Worm (Caenorhabditis elegans) whole organism, mixed stage, embryonic: Measurements from ENCODE around the gene T09B9.4.

Experiments used
- blmp-1 ChIP-seq: fragments of 150-350 bp; optimal IDR thresholded peaks from 2 replicates; lab custom pipeline; 2014; ENCODE audit warnings: missing biosample characterization, missing genetic modification characterization
- ceh-43 ChIP-seq: fragments of 200-800 bp; sonication (Bioruptor generic); optimal IDR thresholded peaks from 2 replicates; lab custom pipeline; 2018; ENCODE audit warnings: mild to moderate bottlenecking, missing genetic modification characterization, moderate library complexity, missing compliant biosample characterization
- ces-1 ChIP-seq: fragments of 150-350 bp; optimal IDR thresholded peaks from 2 replicates; lab custom pipeline; 2014; ENCODE audit warnings: missing biosample characterization, missing genetic modification reagents, missing genetic modification characterization
- elt-1 ChIP-seq: sonication (generic microtip); optimal IDR thresholded peaks from 2 replicates; lab custom pipeline; 2017; ENCODE audit warnings: missing genetic modification characterization, mild to moderate bottlenecking, missing compliant biosample characterization, antibody characterized with exemption, moderate library complexity, borderline replicate concordance; ENCODE audit not compliant: insufficient read depth
- elt-3 ChIP-seq: fragments of 150-350 bp; optimal IDR thresholded peaks from 2 replicates; lab custom pipeline; 2014; ENCODE audit warnings: missing biosample characterization, missing genetic modification characterization
- lin-13 ChIP-seq: fragments of 150-350 bp; optimal IDR thresholded peaks from 2 replicates; lab custom pipeline; 2014; ENCODE audit warnings: missing biosample characterization, missing genetic modification characterization
- lsy-2 ChIP-seq: fragments of 150-350 bp; optimal IDR thresholded peaks from 2 replicates; lab custom pipeline; 2014; ENCODE audit warnings: missing biosample characterization, missing genetic modification characterization
- pha-4 ChIP-seq: fragments of 150-350 bp; optimal IDR thresholded peaks from 2 replicates; lab custom pipeline; 2018; ENCODE audit warnings: missing biosample characterization, missing genetic modification reagents, missing genetic modification characterization
- snpc-4 ChIP-seq: fragments of 150-350 bp; optimal IDR thresholded peaks from 2 replicates; lab custom pipeline; 2014; ENCODE audit warnings: missing biosample characterization, missing genetic modification characterization
- unc-62 ChIP-seq: fragments of 150-350 bp; optimal IDR thresholded peaks from 2 replicates; lab custom pipeline; 2014; ENCODE audit warnings: missing biosample characterization, missing genetic modification reagents, missing genetic modification characterization

DNA sequence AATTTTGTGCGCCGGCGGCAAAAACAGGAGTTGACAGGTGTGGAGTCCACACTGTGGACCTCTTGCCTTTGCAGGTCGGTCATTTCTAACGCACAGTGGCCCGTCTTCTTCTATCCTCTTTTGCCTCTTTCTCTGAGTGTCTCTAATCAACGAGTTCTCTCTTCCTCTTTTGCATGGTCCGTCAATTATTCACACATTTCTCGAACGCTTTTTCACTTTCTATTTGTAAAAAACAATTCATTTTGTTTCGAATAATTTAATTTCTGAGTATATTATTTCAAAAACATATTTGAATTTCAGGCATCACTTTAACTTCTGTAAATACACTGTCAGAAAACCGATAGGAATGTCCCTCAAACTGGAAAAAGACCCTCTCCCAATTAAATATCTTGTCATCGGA, 17.2 kb downstream of the T09B9.4 start, which contains the start of gene T09B9.1:
- TF ChIP-seq lsy-2 (tag; lab: Kevin White, UChicago), result no peak
- no peak for TF ChIP-seq ces-1 (GFP tag; lab: Kevin White, UChicago)
- no peak for TF ChIP-seq unc-62 (GFP tag; lab: Kevin White, UChicago)
- no peak for TF ChIP-seq elt-3 (tag; lab: Kevin White, UChicago)
- no peak for TF ChIP-seq ceh-43 (GFP tag; lab: Kevin White, UChicago)
- TF ChIP-seq blmp-1, result no peak
- TF ChIP-seq snpc-4 (tag; lab: Kevin White, UChicago), result no peak
- no peak for TF ChIP-seq lin-13 (tag; lab: Kevin White, UChicago)
- TF ChIP-seq pha-4 (tag; lab: Kevin White, UChicago), result no peak
- TF ChIP-seq elt-1 (tag; lab: Kevin White, UChicago), result no peak
